Fruit fly (Drosophila melanogaster): Measurements from ENCODE around the gene Gmd.

Gene Gmd

dm6 chr2L:5003670-5004453, 27.0 kb upstream of the Gmd start (continued):
- no peak for TF ChIP-seq Tbp (GFP tag; optimal IDR thresholded peaks at IDR 0.05)
- no peak for TF ChIP-seq CG15269 (tag; optimal IDR thresholded peaks at IDR 0.05)
- no peak for TF ChIP-seq Hand (GFP tag; optimal IDR thresholded peaks at IDR 0.05)
- TF ChIP-seq CG4328 (GFP tag; optimal IDR thresholded peaks at IDR 0.05): no peak
- TF ChIP-seq bcd (GFP tag; optimal IDR thresholded peaks at IDR 0.05): no peak
- no peak for TF ChIP-seq D (optimal IDR thresholded peaks at IDR 0.05)
- TF ChIP-seq D (GFP tag; optimal IDR thresholded peaks at IDR 0.05): no peak
- TF ChIP-seq CG43689 (GFP tag; IDR thresholded peaks at IDR 0.05): no peak
- no peak for TF ChIP-seq Taf1 (GFP tag; IDR thresholded peaks at IDR 0.05)
- TF ChIP-seq tll (GFP tag; optimal IDR thresholded peaks at IDR 0.05): peak in 1 of 2 experiments; percentile 46
- TF ChIP-seq vnd (GFP tag; IDR thresholded peaks at IDR 0.05; ENCODE audit: partially characterized antibody): no peak
- TF ChIP-seq CG17328 (GFP tag; IDR thresholded peaks at IDR 0.05): no peak
- no peak for TF ChIP-seq CG14441 (GFP tag; IDR thresholded peaks at IDR 0.05)
- TF ChIP-seq nmo (GFP tag; optimal IDR thresholded peaks at IDR 0.05): no peak
- TF ChIP-seq CG9797 (GFP tag; optimal IDR thresholded peaks at IDR 0.05): no peak
- no peak for TF ChIP-seq Vsx1 (GFP tag; optimal IDR thresholded peaks at IDR 0.05)
- TF ChIP-seq fd3F (GFP tag; optimal IDR thresholded peaks at IDR 0.05): no peak
- no peak for TF ChIP-seq stc (GFP tag; IDR thresholded peaks at IDR 0.05)
- no peak for TF ChIP-seq ci (GFP tag; IDR thresholded peaks at IDR 0.05)
- TF ChIP-seq CG2889 (GFP tag; IDR thresholded peaks at IDR 0.05): no peak
- TF ChIP-seq ab (GFP tag; optimal IDR thresholded peaks at IDR 0.05): no peak
- TF ChIP-seq Fer2 (tag; optimal IDR thresholded peaks at IDR 0.05): no peak
- no peak for TF ChIP-seq scrt (GFP tag; optimal IDR thresholded peaks at IDR 0.05)
- TF ChIP-seq ham (GFP tag; IDR thresholded peaks at IDR 0.05): no peak
- TF ChIP-seq CG3065 (GFP tag; optimal IDR thresholded peaks at IDR 0.05): no peak
- no peak for TF ChIP-seq CG6254 (GFP tag; optimal IDR thresholded peaks at IDR 0.05)
- no peak for TF ChIP-seq CG31441 (GFP tag; IDR thresholded peaks at IDR 0.05)
- TF ChIP-seq aop (GFP tag; IDR thresholded peaks at IDR 0.05): no peak
- TF ChIP-seq C15 (GFP tag; IDR thresholded peaks at IDR 0.05): no peak
- TF ChIP-seq Hr51 (GFP tag; optimal IDR thresholded peaks at IDR 0.05): no peak
- no peak for TF ChIP-seq CG16779 (GFP tag; IDR thresholded peaks at IDR 0.05)
- no peak for TF ChIP-seq Ravus (GFP tag; IDR thresholded peaks at IDR 0.05)
- TF ChIP-seq CG31365 (tag; optimal IDR thresholded peaks at IDR 0.05): peak; percentile 81
- TF ChIP-seq schlank (tag; optimal IDR thresholded peaks at IDR 0.05): no peak
- peak; percentile 84 for TF ChIP-seq cad (GFP tag; optimal IDR thresholded peaks at IDR 0.05)
- TF ChIP-seq chinmo (GFP tag; IDR thresholded peaks at IDR 0.05; ENCODE audit: partially characterized antibody): 0 out of 4 replicates have a peak, but pooled peaks have one; percentile 21
- TF ChIP-seq CG9215 (GFP tag; IDR thresholded peaks at IDR 0.05): no peak
- no peak for TF ChIP-seq Myb (GFP tag; optimal IDR thresholded peaks at IDR 0.05)

- TF ChIP-seq Ets97D (GFP tag; optimal IDR thresholded peaks at IDR 0.05) (no peak), esg (GFP tag; conservative IDR thresholded peaks at IDR 0.05) (0 out of 2 replicates have a peak, but pooled peaks have one; percentile 17), tio (GFP tag; optimal IDR thresholded peaks at IDR 0.05) (peak; percentile 4), pzg (GFP tag; optimal IDR thresholded peaks at IDR 0.05) (no peak), CG1529 (GFP tag; optimal IDR thresholded peaks at IDR 0.05) (no peak), CG2120 (GFP tag; optimal IDR thresholded peaks at IDR 0.05) (peak; percentile 5), Atf6 (GFP tag; IDR thresholded peaks at IDR 0.05) (no peak), CG11695 (GFP tag; IDR thresholded peaks at IDR 0.05) (0 out of 3 replicates have a peak, but pooled peaks have one; percentile 23), corto (GFP tag; optimal IDR thresholded peaks at IDR 0.05) (no peak), CG31388 (GFP tag; optimal IDR thresholded peaks at IDR 0.05) (no peak), eyg (GFP tag; optimal IDR thresholded peaks at IDR 0.05) (no peak), ATbp (GFP tag; optimal IDR thresholded peaks at IDR 0.05) (peak; percentile 27), CG18011 (GFP tag; optimal IDR thresholded peaks at IDR 0.05) (no peak)
Observed at dm6 chr2L:5002711-5003402, 26.0 kb upstream of the Gmd start.

Measured in whole organism, embryonic.